Worm (Caenorhabditis elegans): ENCODE measurements around the gene T26E4.10.

ce11 chrV:15826110-15826509 lies 28.1 kb upstream of the T26E4.10 start, which contains the start of gene srbc-51:
- TF ChIP-seq aly-2 (tag; optimal IDR thresholded peaks at IDR 0.05) (no peak), egl-27 (tag; optimal IDR thresholded peaks at IDR 0.05) (no peak), lin-39 (tag; optimal IDR thresholded peaks at IDR 0.05) (no peak), ceh-82 (tag; optimal IDR thresholded peaks at IDR 0.05) (no peak), skn-1 (tag; optimal IDR thresholded peaks at IDR 0.05) (no peak)

Measured in whole organism, L4 larva.